Worm (Caenorhabditis elegans): ENCODE measurements around the gene cbp-1.

DNA sequence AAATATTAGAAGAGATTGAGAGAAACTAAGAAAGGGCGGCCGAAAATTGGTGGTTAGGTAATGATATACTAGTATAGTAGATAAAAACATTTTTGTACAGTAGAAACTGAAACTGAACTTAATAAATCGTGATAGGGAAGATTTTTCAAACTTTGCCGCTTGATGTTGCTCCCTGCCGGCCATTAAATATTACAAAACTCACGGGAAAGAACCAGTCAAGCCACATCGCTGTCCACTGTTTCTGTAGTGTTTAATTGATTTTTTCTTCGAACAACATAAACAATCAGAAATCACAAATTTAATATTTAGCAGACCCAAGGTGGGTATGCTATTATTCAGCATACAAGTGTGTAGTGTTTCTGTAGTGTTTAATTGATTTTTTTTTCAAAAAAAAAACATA is 15.2 kb upstream of the cbp-1 start, which contains the start of gene T05G5.5:
- no peak for TF ChIP-seq mab-5 (tag; optimal IDR thresholded peaks at IDR 0.05)
- TF ChIP-seq pha-4 (tag; optimal IDR thresholded peaks at IDR 0.05), result no peak
- no peak for TF ChIP-seq snpc-4 (tag; optimal IDR thresholded peaks at IDR 0.05)
- TF ChIP-seq unc-39 (tag; optimal IDR thresholded peaks at IDR 0.05), result no peak

Measured in whole organism, mixed stage, embryonic.